Worm (Caenorhabditis elegans) whole organism, young adult: ENCODE results near the gene srh-208.

ENCODE experiments used
- ama-1 ChIP-seq, 3 experiments: fragments of 150-350 bp in 1 of 3; sonication (generic microtip) in 2 of 3; optimal IDR thresholded peaks; 2 replicates each; lab custom pipeline; 2014 to 2018; ENCODE audit warnings: missing biosample characterization in 2 of 3, missing genetic modification characterization in 2 of 3, missing genetic modification reagents in 2 of 3
- atf-7 ChIP-seq: sonication (generic microtip); optimal IDR thresholded peaks from 2 replicates; lab custom pipeline; 2017; ENCODE audit warnings: mild to moderate bottlenecking, missing genetic modification characterization, missing compliant biosample characterization
- ceh-58 ChIP-seq: fragments of 200-800 bp; sonication (Bioruptor generic); IDR thresholded peaks from 2 replicates; pipeline ENCODE4 v1.3.6; 2022; ENCODE audit warnings: missing genetic modification characterization, missing compliant biosample characterization
- gei-17 ChIP-seq: fragments of 200-800 bp; sonication (Bioruptor generic); optimal IDR thresholded peaks from 2 replicates; lab custom pipeline; 2018; ENCODE audit warnings: mild to moderate bottlenecking, missing genetic modification characterization, missing compliant biosample characterization
- mes-4 ChIP-seq: sonication (generic microtip); optimal IDR thresholded peaks from 2 replicates; lab custom pipeline; 2016; ENCODE audit warnings: missing genotype, missing genetic modification characterization, missing compliant biosample characterization
- nfyb-1 ChIP-seq: fragments of 200-800 bp; sonication (Bioruptor generic); IDR thresholded peaks from 2 replicates; pipeline ENCODE4 v1.3.6; 2022; ENCODE audit warnings: missing genetic modification reagents, missing genetic modification characterization, missing compliant biosample characterization

ce11 chrV:19355219-19355618 lies 38.1 kb downstream of the srh-208 start:
- no peak for TF ChIP-seq ama-1 (optimal IDR thresholded peaks at IDR 0.05; lab: Kevin White, UChicago)
- TF ChIP-seq ama-1 (GFP tag; optimal IDR thresholded peaks at IDR 0.05; lab: Kevin White, UChicago): no peak
- no peak for TF ChIP-seq nfyb-1 (GFP tag; lab: Robert Waterston, UW)
- TF ChIP-seq ceh-58 (GFP tag; lab: Robert Waterston, UW): no peak
- no peak for TF ChIP-seq atf-7 (tag; lab: Kevin White, UChicago)
- TF ChIP-seq mes-4 (tag; lab: Kevin White, UChicago): no peak
- no peak for TF ChIP-seq gei-17
